Fruit fly (Drosophila melanogaster): ENCODE data around the gene Frl.

The Frl gene

dm6 chr3L:14050944-14051548, 2.0 kb upstream of the Frl start, which contains the start of gene CG6833:
Gene CG6833, plus strand, starts transcription at chr3L:14051206.
- TF ChIP-seq ey (GFP tag; optimal IDR thresholded peaks at IDR 0.05) (peak; percentile 52), Vsx2 (GFP tag; optimal IDR thresholded peaks at IDR 0.05; ENCODE audit: partially characterized antibody) (no peak), GATAd (GFP tag; optimal IDR thresholded peaks at IDR 0.05) (peak; percentile 28), jim (GFP tag; optimal IDR thresholded peaks at IDR 0.05) (peak; percentile 9), CG32264 (GFP tag; optimal IDR thresholded peaks at IDR 0.05) (no peak), dl (GFP tag; optimal IDR thresholded peaks at IDR 0.05; ENCODE audit: insufficient read depth in 1 of 2, partially characterized antibody in 2 of 2) (no peak), psq (GFP tag; optimal IDR thresholded peaks at IDR 0.05) (peak; percentile 34), woc (GFP tag; optimal IDR thresholded peaks at IDR 0.05) (peak; percentile 75), Hr83 (GFP tag; optimal IDR thresholded peaks at IDR 0.05; ENCODE audit: poor library complexity, severe bottlenecking) (peak; percentile 79), Dfd (GFP tag; optimal IDR thresholded peaks at IDR 0.05) (no peak), Sp1 (GFP tag; optimal IDR thresholded peaks at IDR 0.05) (peak; percentile 29), rgr (GFP tag; optimal IDR thresholded peaks at IDR 0.05) (peak; percentile 65), h (GFP tag; optimal IDR thresholded peaks at IDR 0.05) (peak; percentile 65), br (GFP tag; optimal IDR thresholded peaks at IDR 0.05) (peak; percentile 50), Myc (optimal IDR thresholded peaks at IDR 0.05) (no peak), foxo (GFP tag; optimal IDR thresholded peaks at IDR 0.05) (peak in 1 of 2 experiments; percentile 71), OdsH (GFP tag; optimal IDR thresholded peaks at IDR 0.05) (peak; percentile 22), Rel (GFP tag; optimal IDR thresholded peaks at IDR 0.05) (no peak), Rel (tag; optimal IDR thresholded peaks at IDR 0.05) (peak; percentile 99), fru (GFP tag; optimal IDR thresholded peaks at IDR 0.05) (peak; percentile 61), CG9705 (GFP tag; optimal IDR thresholded peaks at IDR 0.05) (peak; percentile 33), HLH106 (tag; optimal IDR thresholded peaks at IDR 0.05) (peak; percentile 74), sv (GFP tag; optimal IDR thresholded peaks at IDR 0.05) (peak; percentile 63)

DNA sequence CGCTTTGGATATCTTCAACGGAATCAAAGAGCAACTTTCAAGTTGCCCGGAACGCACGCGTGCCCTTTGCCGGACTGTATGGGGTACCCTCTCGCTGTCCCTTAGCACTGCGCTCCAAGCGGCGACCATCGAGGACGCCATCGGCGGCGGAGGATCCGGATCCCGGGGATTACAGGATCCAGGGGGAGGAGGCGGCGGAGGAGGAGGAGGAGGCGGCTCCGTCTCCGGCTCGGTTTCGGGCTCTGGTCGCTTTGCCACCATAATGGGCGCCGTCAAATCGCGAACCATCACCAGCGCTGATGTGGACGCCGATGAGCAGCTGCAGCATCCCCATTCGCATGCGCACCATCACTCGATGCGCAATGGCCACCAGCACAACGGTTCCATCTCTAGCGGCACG, 791 bp downstream of the Frl start:
- TF ChIP-seq psq (GFP tag; optimal IDR thresholded peaks at IDR 0.05) (no peak), dmrt93B (GFP tag; optimal IDR thresholded peaks at IDR 0.05) (no peak), HLH106 (tag; optimal IDR thresholded peaks at IDR 0.05) (no peak), Dfd (GFP tag; optimal IDR thresholded peaks at IDR 0.05) (peak; percentile 98), Hr78 (GFP tag; optimal IDR thresholded peaks at IDR 0.05) (no peak), Vsx2 (GFP tag; optimal IDR thresholded peaks at IDR 0.05; ENCODE audit: partially characterized antibody) (no peak), pan (optimal IDR thresholded peaks at IDR 0.05) (no peak), jim (GFP tag; optimal IDR thresholded peaks at IDR 0.05) (no peak)

DNA sequence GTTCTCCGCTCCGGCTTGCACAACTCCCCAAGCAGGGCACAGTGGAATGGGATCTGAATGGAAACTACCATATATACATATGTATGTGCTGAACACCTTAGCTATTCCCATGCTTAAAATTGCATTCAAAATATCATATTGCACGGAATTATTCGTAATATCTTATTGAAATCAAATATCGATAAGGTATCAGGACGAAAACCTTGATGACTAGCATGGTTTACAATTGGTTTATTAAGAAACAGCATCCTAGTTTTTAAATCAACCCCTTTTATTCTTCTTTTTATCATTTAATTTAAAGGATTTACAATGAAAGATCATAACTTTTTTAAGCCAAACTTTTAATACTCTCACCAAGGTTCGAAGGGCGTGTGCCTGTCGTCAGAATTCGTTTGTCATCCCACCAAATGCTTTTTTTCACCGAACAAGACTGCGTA, 2.3 kb downstream of the Frl start:
- TF ChIP-seq Sp1 (GFP tag; optimal IDR thresholded peaks at IDR 0.05) = peak; percentile 64
- peak; percentile 16 for TF ChIP-seq CG32264 (GFP tag; optimal IDR thresholded peaks at IDR 0.05)
- TF ChIP-seq foxo (GFP tag; optimal IDR thresholded peaks at IDR 0.05) = peak in 1 of 2 experiments; percentile 73
- TF ChIP-seq fru (GFP tag; optimal IDR thresholded peaks at IDR 0.05) = peak; percentile 64
- peak; percentile 66 for TF ChIP-seq ey (GFP tag; optimal IDR thresholded peaks at IDR 0.05)
- TF ChIP-seq psq (GFP tag; optimal IDR thresholded peaks at IDR 0.05) = peak; percentile 60
- TF ChIP-seq OdsH (GFP tag; optimal IDR thresholded peaks at IDR 0.05) = peak; percentile 75
- peak; percentile 58 for TF ChIP-seq br (GFP tag; optimal IDR thresholded peaks at IDR 0.05)
- TF ChIP-seq sage (GFP tag; optimal IDR thresholded peaks at IDR 0.05) = no peak
- TF ChIP-seq woc (GFP tag; optimal IDR thresholded peaks at IDR 0.05) = peak; percentile 70
- TF ChIP-seq dmrt93B (GFP tag; optimal IDR thresholded peaks at IDR 0.05) = peak; percentile 50
- TF ChIP-seq h (GFP tag; optimal IDR thresholded peaks at IDR 0.05) = peak; percentile 77
- TF ChIP-seq rgr (GFP tag; optimal IDR thresholded peaks at IDR 0.05) = peak; percentile 74
- TF ChIP-seq CG9705 (GFP tag; optimal IDR thresholded peaks at IDR 0.05) = no peak
- no peak for TF ChIP-seq Rel (GFP tag; optimal IDR thresholded peaks at IDR 0.05)
- TF ChIP-seq Rel (tag; optimal IDR thresholded peaks at IDR 0.05) = no peak
- TF ChIP-seq HLH106 (tag; optimal IDR thresholded peaks at IDR 0.05) = peak; percentile 66
- no peak for TF ChIP-seq pan (optimal IDR thresholded peaks at IDR 0.05)

- TF ChIP-seq Hr83 (GFP tag; optimal IDR thresholded peaks at IDR 0.05; ENCODE audit: poor library complexity, severe bottlenecking) = peak; percentile 48
- no peak for TF ChIP-seq HLH106 (tag; optimal IDR thresholded peaks at IDR 0.05)
- peak; percentile 54 for TF ChIP-seq Jra (GFP tag; optimal IDR thresholded peaks at IDR 0.05)
- no peak for TF ChIP-seq Rel (GFP tag; optimal IDR thresholded peaks at IDR 0.05)
- TF ChIP-seq Rel (tag; optimal IDR thresholded peaks at IDR 0.05) = peak; percentile 35
- peak; percentile 9 for TF ChIP-seq Dif (GFP tag; optimal IDR thresholded peaks at IDR 0.05; ENCODE audit: partially characterized antibody)
- TF ChIP-seq brk (GFP tag; optimal IDR thresholded peaks at IDR 0.05) = no peak
- TF ChIP-seq Vsx2 (GFP tag; optimal IDR thresholded peaks at IDR 0.05; ENCODE audit: partially characterized antibody) = no peak
Measured at dm6 chr3L:14055815-14056516, 3.0 kb downstream of the Frl start.

Measured in whole organism, wandering third instar larva.